Worm (Caenorhabditis elegans) whole organism, mixed stage, embryonic: ENCODE data around the gene alkb-8.
A peak's percentile ranks its signal among the peaks of the same experiment; 100 is the strongest.

Experiments
- M03D4.4 ChIP-seq: sonication (generic microtip); optimal IDR thresholded peaks from 2 replicates; lab custom pipeline; 2017; ENCODE audit warnings: mild to moderate bottlenecking, missing genetic modification characterization, missing compliant biosample characterization
- bed-3 ChIP-seq: fragments of 200-800 bp; sonication (Bioruptor generic); optimal IDR thresholded peaks from 3 replicates; lab custom pipeline; 2018; ENCODE audit warnings: mild to moderate bottlenecking, missing genetic modification characterization, moderate library complexity, missing compliant biosample characterization
- blmp-1 ChIP-seq: fragments of 150-350 bp; optimal IDR thresholded peaks from 2 replicates; lab custom pipeline; 2014; ENCODE audit warnings: missing biosample characterization, missing genetic modification characterization
- ceh-39 ChIP-seq: fragments of 150-350 bp; optimal IDR thresholded peaks from 2 replicates; lab custom pipeline; 2014; ENCODE audit warnings: missing biosample characterization, missing genetic modification characterization
- ceh-43 ChIP-seq: fragments of 200-800 bp; sonication (Bioruptor generic); optimal IDR thresholded peaks from 2 replicates; lab custom pipeline; 2018; ENCODE audit warnings: mild to moderate bottlenecking, missing genetic modification characterization, moderate library complexity, missing compliant biosample characterization
- ceh-83 ChIP-seq: fragments of 200-800 bp; sonication (Bioruptor generic); optimal IDR thresholded peaks from 2 replicates; lab custom pipeline; 2018; ENCODE audit warnings: mild to moderate bottlenecking, missing genetic modification characterization, missing compliant biosample characterization
- ces-1 ChIP-seq: fragments of 150-350 bp; optimal IDR thresholded peaks from 2 replicates; lab custom pipeline; 2014; ENCODE audit warnings: missing biosample characterization, missing genetic modification reagents, missing genetic modification characterization
- cnd-1 ChIP-seq: fragments of 200-800 bp; sonication (Bioruptor generic); optimal IDR thresholded peaks from 2 replicates; lab custom pipeline; 2018; ENCODE audit warnings: mild to moderate bottlenecking, missing genetic modification characterization, missing compliant biosample characterization
- drap-1 ChIP-seq: fragments of 200-800 bp; sonication (Bioruptor generic); optimal IDR thresholded peaks from 3 replicates; lab custom pipeline; 2018; ENCODE audit warnings: mild to moderate bottlenecking, missing genetic modification characterization, missing compliant biosample characterization
- elt-1 ChIP-seq: sonication (generic microtip); optimal IDR thresholded peaks from 2 replicates; lab custom pipeline; 2017; ENCODE audit warnings: missing genetic modification characterization, mild to moderate bottlenecking, missing compliant biosample characterization, antibody characterized with exemption, moderate library complexity, borderline replicate concordance; ENCODE audit not compliant: insufficient read depth
- elt-3 ChIP-seq: fragments of 150-350 bp; optimal IDR thresholded peaks from 2 replicates; lab custom pipeline; 2014; ENCODE audit warnings: missing biosample characterization, missing genetic modification characterization
- flh-1 ChIP-seq: fragments of 200-800 bp; sonication (Bioruptor generic); optimal IDR thresholded peaks from 2 replicates; lab custom pipeline; 2018; ENCODE audit warnings: mild to moderate bottlenecking, missing genetic modification characterization, moderate library complexity, missing compliant biosample characterization
- ham-2 ChIP-seq: fragments of 200-800 bp; sonication (Bioruptor generic); optimal IDR thresholded peaks from 2 replicates; lab custom pipeline; 2018; ENCODE audit warnings: mild to moderate bottlenecking, missing genetic modification characterization, missing compliant biosample characterization
- hlh-1 ChIP-seq: fragments of 150-350 bp; optimal IDR thresholded peaks from 2 replicates; lab custom pipeline; 2014; ENCODE audit warnings: missing biosample characterization, missing genetic modification reagents, missing genetic modification characterization
- lin-13 ChIP-seq: fragments of 150-350 bp; optimal IDR thresholded peaks from 2 replicates; lab custom pipeline; 2014; ENCODE audit warnings: missing biosample characterization, missing genetic modification characterization
- lin-32 ChIP-seq: fragments of 200-800 bp; sonication (Bioruptor generic); optimal IDR thresholded peaks from 2 replicates; lab custom pipeline; 2018; ENCODE audit warnings: mild to moderate bottlenecking, missing genetic modification characterization, missing compliant biosample characterization
- lsy-2 ChIP-seq: fragments of 150-350 bp; optimal IDR thresholded peaks from 2 replicates; lab custom pipeline; 2014; ENCODE audit warnings: missing biosample characterization, missing genetic modification characterization
- mab-5 ChIP-seq: fragments of 150-350 bp; optimal IDR thresholded peaks from 2 replicates; lab custom pipeline; 2014; ENCODE audit warnings: missing biosample characterization, missing genetic modification characterization
- mep-1 ChIP-seq: fragments of 150-350 bp; optimal IDR thresholded peaks from 2 replicates; lab custom pipeline; 2017; ENCODE audit warnings: missing biosample characterization, missing genetic modification reagents, missing genetic modification characterization, inconsistent platforms
- mls-2 ChIP-seq: sonication (generic microtip); optimal IDR thresholded peaks from 2 replicates; lab custom pipeline; 2016; ENCODE audit warnings: mild to moderate bottlenecking, missing genetic modification characterization, moderate library complexity, missing compliant biosample characterization
- nhr-12 ChIP-seq: fragments of 150-350 bp; optimal IDR thresholded peaks from 2 replicates; lab custom pipeline; 2014; ENCODE audit warnings: missing biosample characterization, missing genetic modification characterization
- nhr-2 ChIP-seq: fragments of 150-350 bp; optimal IDR thresholded peaks from 2 replicates; lab custom pipeline; 2014; ENCODE audit warnings: missing biosample characterization, missing genetic modification characterization
- nhr-237 ChIP-seq: fragments of 150-350 bp; optimal IDR thresholded peaks from 2 replicates; lab custom pipeline; 2014; ENCODE audit warnings: missing biosample characterization, missing genetic modification characterization
- nhr-28 ChIP-seq: fragments of 150-350 bp; optimal IDR thresholded peaks from 2 replicates; lab custom pipeline; 2014; ENCODE audit warnings: missing biosample characterization, missing genetic modification characterization
- nhr-76 ChIP-seq: sonication (generic microtip); optimal IDR thresholded peaks from 2 replicates; lab custom pipeline; 2017; ENCODE audit warnings: missing biosample characterization, missing genetic modification characterization
- pha-4 ChIP-seq: fragments of 150-350 bp; optimal IDR thresholded peaks from 2 replicates; lab custom pipeline; 2018; ENCODE audit warnings: missing biosample characterization, missing genetic modification reagents, missing genetic modification characterization
- sem-2 ChIP-seq: fragments of 200-800 bp; sonication (Bioruptor generic); optimal IDR thresholded peaks from 2 replicates; lab custom pipeline; 2018; ENCODE audit warnings: mild to moderate bottlenecking, missing genetic modification characterization, missing compliant biosample characterization
- snpc-4 ChIP-seq: fragments of 150-350 bp; optimal IDR thresholded peaks from 2 replicates; lab custom pipeline; 2014; ENCODE audit warnings: missing biosample characterization, missing genetic modification characterization
- sptf-1 ChIP-seq: sonication (generic microtip); optimal IDR thresholded peaks from 2 replicates; lab custom pipeline; 2017; ENCODE audit warnings: mild to moderate bottlenecking, missing genetic modification characterization, moderate library complexity, missing compliant biosample characterization
- tbx-8 ChIP-seq: fragments of 200-800 bp; sonication (Bioruptor generic); optimal IDR thresholded peaks from 2 replicates; lab custom pipeline; 2018; ENCODE audit warnings: mild to moderate bottlenecking, missing genetic modification characterization, moderate library complexity, missing compliant biosample characterization
- unc-120 ChIP-seq: sonication (generic microtip); optimal IDR thresholded peaks from 2 replicates; lab custom pipeline; 2017; ENCODE audit warnings: missing genetic modification characterization, missing compliant biosample characterization; ENCODE audit not compliant: poor library complexity, severe bottlenecking
- unc-39 ChIP-seq: fragments of 150-350 bp; optimal IDR thresholded peaks from 2 replicates; lab custom pipeline; 2014; ENCODE audit warnings: missing biosample characterization, missing genetic modification characterization
- unc-62 ChIP-seq: fragments of 150-350 bp; optimal IDR thresholded peaks from 2 replicates; lab custom pipeline; 2014; ENCODE audit warnings: missing biosample characterization, missing genetic modification reagents, missing genetic modification characterization
- zip-8 ChIP-seq: fragments of 150-350 bp; optimal IDR thresholded peaks from 2 replicates; lab custom pipeline; 2014; ENCODE audit warnings: missing biosample characterization, missing genetic modification characterization
- ztf-11 ChIP-seq: fragments of 150-350 bp; optimal IDR thresholded peaks from 2 replicates; lab custom pipeline; 2014; ENCODE audit warnings: missing biosample characterization, missing genetic modification characterization

alkb-8 gene

ce11 chrIII:3709030-3709429 is at the start of gene alkb-8:
Gene alkb-8, plus strand, starts transcription at chrIII:3709330.
- TF ChIP-seq unc-62 (GFP tag; lab: Kevin White, UChicago) (no peak), ceh-43 (no peak), sptf-1 (tag; lab: Kevin White, UChicago) (no peak), drap-1 (no peak), unc-39 (no peak), lsy-2 (tag; lab: Kevin White, UChicago) (no peak), ham-2 (no peak), lin-32 (GFP tag; lab: Kevin White, UChicago) (no peak), unc-120 (tag; lab: Kevin White, UChicago) (no peak), bed-3 (GFP tag; lab: Kevin White, UChicago) (no peak), snpc-4 (tag; lab: Kevin White, UChicago) (no peak), ceh-39 (tag; lab: Kevin White, UChicago) (no peak), lin-13 (tag; lab: Kevin White, UChicago) (no peak)
- TF ChIP-seq, all 35 proteins: peak for 0

DNA sequence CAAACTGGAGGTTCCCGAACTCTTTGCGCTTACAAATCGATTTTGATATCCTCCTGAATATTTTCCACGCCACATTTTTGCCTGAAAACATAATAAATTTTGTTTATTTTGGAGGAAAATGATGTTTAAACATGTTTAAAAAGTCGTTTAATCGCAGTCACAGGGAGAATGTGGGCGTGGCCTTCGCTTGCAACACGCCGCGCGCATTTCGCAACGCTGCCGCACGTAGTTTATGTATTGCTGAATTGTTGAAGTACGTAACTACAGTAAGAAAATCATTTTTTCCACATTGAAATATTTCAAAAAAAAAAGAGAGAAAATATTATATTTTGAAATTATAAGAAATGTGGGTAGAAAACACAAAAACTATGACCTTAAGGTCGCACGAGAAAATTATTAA is 44.9 kb upstream of the alkb-8 start, which contains the start of gene C46F11.4:
TSS of gene C46F11.4 (minus strand) at position 81 of the 400 bp plus-strand sequence.
- TF ChIP-seq unc-39, result peak; percentile 77
- peak; percentile 79 for TF ChIP-seq tbx-8 (GFP tag; lab: Kevin White, UChicago)
- peak; percentile 29 for TF ChIP-seq unc-62 (GFP tag; lab: Kevin White, UChicago)
- TF ChIP-seq zip-8 (tag; lab: Kevin White, UChicago), result no peak
- TF ChIP-seq nhr-76 (tag; lab: Kevin White, UChicago), result peak; percentile 90
- no peak for TF ChIP-seq mab-5 (tag; lab: Kevin White, UChicago)
- TF ChIP-seq bed-3 (GFP tag; lab: Kevin White, UChicago), result peak; percentile 74
- TF ChIP-seq ceh-43, result peak; percentile 89
- no peak for TF ChIP-seq snpc-4 (tag; lab: Kevin White, UChicago)
- peak; percentile 69 for TF ChIP-seq pha-4 (tag; lab: Kevin White, UChicago)
- peak; percentile 77 for TF ChIP-seq lin-32 (GFP tag; lab: Kevin White, UChicago)
- TF ChIP-seq unc-120 (tag; lab: Kevin White, UChicago), result peak; percentile 84
- peak; percentile 61 for TF ChIP-seq flh-1
- peak; percentile 61 for TF ChIP-seq blmp-1 (tag; lab: Kevin White, UChicago)
- peak; percentile 79 for TF ChIP-seq sem-2 (GFP tag; lab: Kevin White, UChicago)
- TF ChIP-seq lin-13 (tag; lab: Kevin White, UChicago), result peak; percentile 73
- peak; percentile 25 for TF ChIP-seq ces-1
- peak; percentile 1 for TF ChIP-seq nhr-28 (tag; lab: Kevin White, UChicago)
- TF ChIP-seq hlh-1, result peak; percentile 84
- peak; percentile 56 for TF ChIP-seq ham-2
- TF ChIP-seq M03D4.4 (tag; lab: Kevin White, UChicago), result peak; percentile 93
- peak; percentile 89 for TF ChIP-seq drap-1
- TF ChIP-seq sptf-1 (tag; lab: Kevin White, UChicago), result peak; percentile 95
- TF ChIP-seq elt-3 (tag; lab: Kevin White, UChicago), result no peak
- TF ChIP-seq ceh-83 (GFP tag; lab: Kevin White, UChicago), result peak; percentile 86
- peak; percentile 88 for TF ChIP-seq nhr-12 (tag; lab: Kevin White, UChicago)
- no peak for TF ChIP-seq elt-1 (tag; lab: Kevin White, UChicago)
- TF ChIP-seq mls-2 (tag; lab: Kevin White, UChicago), result peak; percentile 93
- TF ChIP-seq mep-1 (tag; lab: Kevin White, UChicago), result peak; percentile 80
- peak; percentile 14 for TF ChIP-seq nhr-2 (tag; lab: Kevin White, UChicago)
- peak; percentile 52 for TF ChIP-seq nhr-237 (tag; lab: Kevin White, UChicago)
- peak; percentile 73 for TF ChIP-seq lsy-2 (tag; lab: Kevin White, UChicago)
- peak; percentile 9 for TF ChIP-seq ceh-39 (tag; lab: Kevin White, UChicago)
- TF ChIP-seq ztf-11, result peak; percentile 91
- TF ChIP-seq cnd-1 (tag; lab: Kevin White, UChicago), result peak; percentile 89

DNA sequence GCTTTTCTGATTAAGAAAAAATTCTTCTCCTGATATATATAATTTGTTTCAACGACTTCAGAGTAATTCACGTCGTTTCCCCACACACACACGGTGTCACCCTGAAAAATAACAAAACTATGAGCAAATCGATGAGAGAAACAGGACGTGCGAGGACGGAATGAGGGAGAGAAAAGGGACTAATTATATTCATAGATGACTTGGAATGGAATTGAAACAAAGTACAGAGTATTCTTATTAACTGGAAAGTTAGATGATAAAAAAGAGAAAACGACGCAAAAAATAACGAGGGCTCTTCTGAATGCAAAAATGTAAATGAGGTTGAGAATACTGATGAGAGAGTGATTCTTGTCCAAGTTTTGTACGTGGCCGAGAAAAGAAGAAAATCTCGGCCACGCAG is 38.8 kb upstream of the alkb-8 start, which contains the start of gene C46F11.6:
TSS of gene C46F11.6 (minus strand) at position 101 of the 400 bp plus-strand sequence.
- TF ChIP-seq ceh-83 (GFP tag; lab: Kevin White, UChicago) (no peak), unc-62 (GFP tag; lab: Kevin White, UChicago) (no peak), lin-13 (tag; lab: Kevin White, UChicago) (no peak), unc-120 (tag; lab: Kevin White, UChicago) (no peak)
